Fruit fly (Drosophila melanogaster): ENCODE measurements around the gene CG13005.
A peak's percentile ranks its signal among the peaks of the same experiment; 100 is the strongest.

Gene CG13005

dm6 chrX:16783743-16784142 is 19.7 kb upstream of the CG13005 start, which contains the start of gene mRpL22:
Gene mRpL22 (plus strand): TSS chrX:16783933.
- TF ChIP-seq Elba2 (GFP tag; optimal IDR thresholded peaks at IDR 0.05) (no peak), CG8281 (tag; optimal IDR thresholded peaks at IDR 0.05) (no peak), Med (GFP tag) (peak; percentile 37), CG15011 (GFP tag; optimal IDR thresholded peaks at IDR 0.05) (no peak), ken (GFP tag; IDR thresholded peaks at IDR 0.05) (no peak), lmd (GFP tag; IDR thresholded peaks at IDR 0.05) (no peak), CG7556 (GFP tag; optimal IDR thresholded peaks at IDR 0.05) (no peak), CG18262 (tag; optimal IDR thresholded peaks at IDR 0.05) (no peak), Blimp-1 (GFP tag; optimal IDR thresholded peaks at IDR 0.05) (no peak), br (optimal IDR thresholded peaks at IDR 0.05) (no peak), CG2116 (GFP tag; optimal IDR thresholded peaks at IDR 0.05) (peak; percentile 50), Adf1 (GFP tag; IDR thresholded peaks at IDR 0.05) (no peak), CG8359 (GFP tag; optimal IDR thresholded peaks at IDR 0.05; ENCODE audit: borderline replicate concordance) (no peak), sens (GFP tag) (no peak), CG42726 (GFP tag; IDR thresholded peaks at IDR 0.05; ENCODE audit: partially characterized antibody) (no peak), CG1602 (GFP tag; optimal IDR thresholded peaks at IDR 0.05) (no peak), CG5180 (GFP tag; optimal IDR thresholded peaks at IDR 0.05) (no peak), hth (optimal IDR thresholded peaks at IDR 0.05) (no peak), CG1603 (tag; optimal IDR thresholded peaks at IDR 0.05) (peak; percentile 8), Nf-YC (tag; optimal IDR thresholded peaks at IDR 0.05) (no peak), MESR4 (GFP tag; optimal IDR thresholded peaks at IDR 0.05) (peak; percentile 88), YL-1 (GFP tag; optimal IDR thresholded peaks at IDR 0.05) (peak; percentile 21), HHEX (GFP tag; optimal IDR thresholded peaks at IDR 0.05) (no peak), sna (GFP tag; IDR thresholded peaks at IDR 0.05; ENCODE audit: partially characterized antibody) (no peak), sug (tag; optimal IDR thresholded peaks at IDR 0.05) (no peak), CG10321 (GFP tag; IDR thresholded peaks at IDR 0.05) (no peak), H2.0 (GFP tag; IDR thresholded peaks at IDR 0.05) (no peak), yki (optimal IDR thresholded peaks at IDR 0.05) (no peak), CG1233 (GFP tag; optimal IDR thresholded peaks at IDR 0.05) (no peak), CG13287 (GFP tag; IDR thresholded peaks at IDR 0.05; ENCODE audit: partially characterized antibody) (0 out of 2 replicates have a peak, but pooled peaks have one; percentile 17), Rfx (GFP tag; IDR thresholded peaks at IDR 0.05) (peak; percentile 31; the same call in 1 of the 2 replicates), Bteb2 (GFP tag; optimal IDR thresholded peaks at IDR 0.05) (no peak), CG10654 (GFP tag; optimal IDR thresholded peaks at IDR 0.05) (no peak), MBD-R2 (GFP tag; IDR thresholded peaks at IDR 0.05) (peak; percentile 73), Sox100B (GFP tag; optimal IDR thresholded peaks at IDR 0.05) (no peak), CG2712 (tag; optimal IDR thresholded peaks at IDR 0.05) (peak; percentile 17), CG12219 (GFP tag; optimal IDR thresholded peaks at IDR 0.05) (no peak), CG3847 (GFP tag; IDR thresholded peaks at IDR 0.05) (peak; percentile 70), Oli (tag; optimal IDR thresholded peaks at IDR 0.05) (no peak), dpn (GFP tag; optimal IDR thresholded peaks at IDR 0.05) (no peak), Fer3 (tag; optimal IDR thresholded peaks at IDR 0.05) (no peak), vvl (GFP tag; IDR thresholded peaks at IDR 0.05) (peak; percentile 10; the same call in 1 of the 2 replicates), mld (GFP tag; IDR thresholded peaks at IDR 0.05; ENCODE audit: partially characterized antibody) (no peak), amos (GFP tag; IDR thresholded peaks at IDR 0.05; ENCODE audit: partially characterized antibody) (peak; percentile 47; the same call in 1 of the 2 replicates), CG6854 (GFP tag; optimal IDR thresholded peaks at IDR 0.05) (no peak), CG31365 (tag; optimal IDR thresholded peaks at IDR 0.05) (no peak), CG11398 (GFP tag; optimal IDR thresholded peaks at IDR 0.05) (no peak), tup (GFP tag; optimal IDR thresholded peaks at IDR 0.05) (no peak), CG4404 (GFP tag; IDR thresholded peaks at IDR 0.05) (no peak), CG6791 (GFP tag; IDR thresholded peaks at IDR 0.05; ENCODE audit: partially characterized antibody) (no peak), CG12659 (GFP tag; optimal IDR thresholded peaks at IDR 0.05) (peak; percentile 20)

Measured in whole organism, embryonic.